Fruit fly (Drosophila melanogaster): Measurements from ENCODE around the gene beat-IIIa.

- TF ChIP-seq ttk (optimal IDR thresholded peaks at IDR 0.05) = no peak
- no peak for TF ChIP-seq Sin3A (optimal IDR thresholded peaks at IDR 0.05)
- no peak for TF ChIP-seq psq (optimal IDR thresholded peaks at IDR 0.05)
- no peak for TF ChIP-seq insv (optimal IDR thresholded peaks at IDR 0.05)
- no peak for TF ChIP-seq Myc (optimal IDR thresholded peaks at IDR 0.05)
- TF ChIP-seq h (optimal IDR thresholded peaks at IDR 0.05) = no peak
These were observed 45.5 kb downstream of the beat-IIIa start, which contains the start of gene Gr36a for dm6 chr2L:17176318-17176717.
